Fruit fly (Drosophila melanogaster) whole organism, embryonic: ENCODE results near the gene mRpS10.

ENCODE experiments used
- CG10274 ChIP-seq: fragments of 200-800 bp; sonication (Bioruptor generic); optimal IDR thresholded peaks from 3 replicates; lab custom pipeline; 2017; ENCODE audit warnings: missing biosample characterization, mild to moderate bottlenecking, missing genetic modification characterization
- CG10366 ChIP-seq: fragments of 200-800 bp; sonication (Bioruptor generic); IDR thresholded peaks from 2 replicates; pipeline ENCODE4 v1.3.6; 2022; ENCODE audit warnings: missing biosample characterization, missing genetic modification characterization
- CG10565 ChIP-seq: fragments of 200-800 bp; sonication (Bioruptor generic); optimal IDR thresholded peaks from 3 replicates; lab custom pipeline; 2016; ENCODE audit warnings: missing biosample characterization, mild to moderate bottlenecking, missing genetic modification characterization
- CG13894 ChIP-seq: fragments of 200-800 bp; sonication (Bioruptor generic); optimal IDR thresholded peaks from 3 replicates; lab custom pipeline; 2018; ENCODE audit warnings: missing biosample characterization, mild to moderate bottlenecking, missing genetic modification characterization, moderate library complexity
- CG1602 ChIP-seq: fragments of 200-800 bp; sonication (Bioruptor generic); optimal IDR thresholded peaks from 3 replicates; lab custom pipeline; 2016; ENCODE audit warnings: missing biosample characterization, missing genetic modification characterization
- CG17385 ChIP-seq: fragments of 200-800 bp; sonication (Bioruptor generic); optimal IDR thresholded peaks from 3 replicates; lab custom pipeline; 2018; ENCODE audit warnings: missing biosample characterization, mild to moderate bottlenecking, missing genetic modification characterization
- CG17829 ChIP-seq: fragments of 200-800 bp; optimal IDR thresholded peaks from 2 replicates; lab custom pipeline; 2019; ENCODE audit warnings: missing biosample characterization, mild to moderate bottlenecking, missing genetic modification characterization, moderate library complexity
- CG1792 ChIP-seq: fragments of 200-800 bp; sonication (Bioruptor generic); optimal IDR thresholded peaks from 2 replicates; lab custom pipeline; 2016; ENCODE audit warnings: missing biosample characterization, missing genetic modification characterization
- CG18262 ChIP-seq: fragments of 200-800 bp; optimal IDR thresholded peaks from 3 replicates; lab custom pipeline; 2019; ENCODE audit warnings: missing biosample characterization, mild to moderate bottlenecking, missing genetic modification characterization, moderate library complexity
- CG2129 ChIP-seq: fragments of 200-800 bp; sonication (Bioruptor generic); IDR thresholded peaks from 2 replicates; pipeline ENCODE4 v1.3.6; 2022; ENCODE audit warnings: missing biosample characterization, missing genetic modification characterization; ENCODE audit not compliant: partially characterized antibody
- CG31388 ChIP-seq: fragments of 200-800 bp; sonication (Bioruptor generic); optimal IDR thresholded peaks from 2 replicates; lab custom pipeline; 2016; ENCODE audit warnings: missing biosample characterization, missing genetic modification characterization
- CG33557 ChIP-seq: fragments of 200-800 bp; sonication (Bioruptor generic); optimal IDR thresholded peaks from 2 replicates; lab custom pipeline; 2019; ENCODE audit warnings: missing biosample characterization, mild to moderate bottlenecking, missing genetic modification characterization, moderate library complexity
- CG34422 ChIP-seq: fragments of 200-800 bp; sonication (Bioruptor generic); IDR thresholded peaks from 3 replicates; pipeline ENCODE4 v1.3.6; 2022; ENCODE audit warnings: missing biosample characterization, missing genetic modification characterization
- CG3847 ChIP-seq: fragments of 200-800 bp; sonication (Bioruptor generic); IDR thresholded peaks from 2 replicates; pipeline ENCODE4 v1.3.6; 2022; ENCODE audit warnings: missing biosample characterization, missing genetic modification characterization
- CG6175 ChIP-seq: fragments of 200-800 bp; sonication (Bioruptor generic); IDR thresholded peaks from 3 replicates; pipeline ENCODE4 v1.3.6; 2022; ENCODE audit warnings: missing biosample characterization, missing genetic modification characterization
- CG6272 ChIP-seq: fragments of 200-800 bp; sonication (Bioruptor generic); IDR thresholded peaks from 2 replicates; pipeline ENCODE4 v1.3.6; 2022; ENCODE audit warnings: missing biosample characterization, missing genetic modification characterization
- CG6689 ChIP-seq: fragments of 200-800 bp; sonication (Bioruptor generic); IDR thresholded peaks from 2 replicates; pipeline ENCODE4 v1.3.6; 2022; ENCODE audit warnings: missing biosample characterization, missing genetic modification characterization
- CG7987 ChIP-seq: fragments of 200-800 bp; sonication (Bioruptor generic); optimal IDR thresholded peaks from 2 replicates; lab custom pipeline; 2018; ENCODE audit warnings: missing biosample characterization, mild to moderate bottlenecking, missing genetic modification characterization, moderate library complexity
- CG8359 ChIP-seq: fragments of 200-800 bp; sonication (Bioruptor generic); optimal IDR thresholded peaks from 2 replicates; lab custom pipeline; 2017; ENCODE audit warnings: missing biosample characterization, mild to moderate bottlenecking, missing genetic modification characterization, borderline replicate concordance
- CG8924 ChIP-seq: fragments of 200-800 bp; optimal IDR thresholded peaks from 3 replicates; lab custom pipeline; 2019; ENCODE audit warnings: missing biosample characterization, mild to moderate bottlenecking, missing genetic modification characterization, moderate library complexity
- CG9609 ChIP-seq: fragments of 200-800 bp; sonication (Bioruptor generic); optimal IDR thresholded peaks from 3 replicates; lab custom pipeline; 2016; ENCODE audit warnings: missing biosample characterization, missing genetic modification characterization
- CHES-1-like ChIP-seq: fragments of 200-800 bp; sonication (Bioruptor generic); optimal IDR thresholded peaks from 2 replicates; lab custom pipeline; 2016; ENCODE audit warnings: missing biosample characterization, missing genetic modification characterization
- Drgx ChIP-seq: fragments of 200-800 bp; sonication (Bioruptor generic); IDR thresholded peaks from 2 replicates; pipeline ENCODE4 v1.3.6; 2022; ENCODE audit warnings: missing biosample characterization, missing genetic modification characterization
- Fer2 ChIP-seq: fragments of 200-800 bp; sonication (Bioruptor generic); optimal IDR thresholded peaks from 2 replicates; lab custom pipeline; 2018; ENCODE audit warnings: missing biosample characterization, mild to moderate bottlenecking, missing genetic modification characterization, moderate library complexity
- HLHmδ ChIP-seq: fragments of 200-800 bp; sonication (Bioruptor generic); optimal IDR thresholded peaks from 2 replicates; lab custom pipeline; 2018; ENCODE audit warnings: missing biosample characterization, mild to moderate bottlenecking, missing genetic modification characterization, moderate library complexity
- Hmr ChIP-seq: fragments of 200-800 bp; sonication (Bioruptor generic); optimal IDR thresholded peaks from 3 replicates; lab custom pipeline; 2017; ENCODE audit warnings: mild to moderate bottlenecking, missing biosample characterization, missing genetic modification reagents, missing genetic modification characterization
- Hmx ChIP-seq: fragments of 200-800 bp; sonication (Bioruptor generic); optimal IDR thresholded peaks from 2 replicates; lab custom pipeline; 2016; ENCODE audit warnings: missing biosample characterization, missing genetic modification characterization
- PHDP ChIP-seq: fragments of 200-800 bp; sonication (Bioruptor generic); optimal IDR thresholded peaks from 3 replicates; lab custom pipeline; 2018; ENCODE audit warnings: missing biosample characterization, mild to moderate bottlenecking, missing genetic modification characterization, moderate library complexity
- Side ChIP-seq: fragments of 200-800 bp; sonication (Bioruptor generic); optimal IDR thresholded peaks from 2 replicates; lab custom pipeline; 2016; ENCODE audit warnings: missing biosample characterization, missing genetic modification characterization
- Sox100B ChIP-seq: fragments of 200-800 bp; sonication (Bioruptor generic); optimal IDR thresholded peaks from 3 replicates; lab custom pipeline; 2018; ENCODE audit warnings: missing biosample characterization, mild to moderate bottlenecking, missing genetic modification characterization
- Sox102F ChIP-seq: fragments of 200-800 bp; sonication (Bioruptor generic); optimal IDR thresholded peaks from 2 replicates; lab custom pipeline; 2018; ENCODE audit warnings: missing biosample characterization, mild to moderate bottlenecking, missing genetic modification characterization, moderate library complexity
- Xbp1 ChIP-seq: fragments of 200-800 bp; sonication (Bioruptor generic); optimal IDR thresholded peaks from 3 replicates; lab custom pipeline; 2016; ENCODE audit warnings: missing biosample characterization, mild to moderate bottlenecking, missing genetic modification characterization
- ab ChIP-seq: fragments of 200-800 bp; sonication (Bioruptor generic); optimal IDR thresholded peaks from 2 replicates; lab custom pipeline; 2016; ENCODE audit warnings: missing biosample characterization, missing genetic modification characterization
- ac ChIP-seq: fragments of 200-800 bp; sonication (Bioruptor generic); optimal IDR thresholded peaks from 3 replicates; lab custom pipeline; 2017; ENCODE audit warnings: missing biosample characterization, mild to moderate bottlenecking, missing genetic modification characterization
- dan ChIP-seq: fragments of 200-800 bp; sonication (Bioruptor generic); IDR thresholded peaks from 2 replicates; pipeline ENCODE4 v1.3.6; 2022; ENCODE audit warnings: missing biosample characterization, missing genetic modification characterization
- dati ChIP-seq: fragments of 200-800 bp; sonication (Bioruptor generic); IDR thresholded peaks from 2 replicates; pipeline ENCODE4 v1.3.6; 2022; ENCODE audit warnings: missing biosample characterization, missing genetic modification characterization
- eyg ChIP-seq: fragments of 200-800 bp; sonication (Bioruptor generic); optimal IDR thresholded peaks from 3 replicates; lab custom pipeline; 2016; ENCODE audit warnings: missing biosample characterization, missing genetic modification characterization
- gem ChIP-seq: fragments of 200-800 bp; sonication (Bioruptor generic); optimal IDR thresholded peaks from 2 replicates; lab custom pipeline; 2019; ENCODE audit warnings: missing biosample characterization, mild to moderate bottlenecking, missing genetic modification characterization, moderate library complexity
- hb ChIP-seq: fragments of 200-800 bp; sonication (Bioruptor generic); IDR thresholded peaks from 3 replicates; pipeline ENCODE4 v1.3.6; 2022; ENCODE audit warnings: missing biosample characterization, missing genetic modification characterization; ENCODE audit not compliant: partially characterized antibody
- klu ChIP-seq: fragments of 200-800 bp; sonication (Bioruptor generic); IDR thresholded peaks from 2 replicates; pipeline ENCODE4 v1.3.6; 2022; ENCODE audit warnings: missing biosample characterization, missing genetic modification characterization
- lbe ChIP-seq: fragments of 200-800 bp; sonication (Bioruptor generic); optimal IDR thresholded peaks from 2 replicates; lab custom pipeline; 2016; ENCODE audit warnings: missing biosample characterization, mild to moderate bottlenecking, missing genetic modification characterization
- pzg ChIP-seq: fragments of 200-800 bp; sonication (Bioruptor generic); optimal IDR thresholded peaks from 3 replicates; lab custom pipeline; 2018; ENCODE audit warnings: missing biosample characterization, mild to moderate bottlenecking, missing genetic modification characterization, moderate library complexity
- scrt ChIP-seq: fragments of 200-800 bp; sonication (Bioruptor generic); optimal IDR thresholded peaks from 2 replicates; lab custom pipeline; 2018; ENCODE audit warnings: missing biosample characterization, mild to moderate bottlenecking, missing genetic modification characterization, moderate library complexity
- sisA ChIP-seq: fragments of 200-800 bp; sonication (Bioruptor generic); IDR thresholded peaks from 2 replicates; pipeline ENCODE4 v1.3.6; 2022; ENCODE audit warnings: missing biosample characterization, missing genetic modification characterization
- sna ChIP-seq: fragments of 200-800 bp; sonication (Bioruptor generic); IDR thresholded peaks from 2 replicates; pipeline ENCODE4 v1.3.6; 2022; ENCODE audit warnings: missing biosample characterization, missing genetic modification characterization; ENCODE audit not compliant: partially characterized antibody
- sob ChIP-seq: fragments of 200-800 bp; sonication (Bioruptor generic); IDR thresholded peaks from 2 replicates; pipeline ENCODE4 v1.3.6; 2022; ENCODE audit warnings: missing biosample characterization, missing genetic modification characterization
- tap ChIP-seq: fragments of 200-800 bp; optimal IDR thresholded peaks from 3 replicates; lab custom pipeline; 2019; ENCODE audit warnings: missing biosample characterization, mild to moderate bottlenecking, missing genetic modification characterization, moderate library complexity
- tll ChIP-seq, 2 experiments: fragments of 200-800 bp in 1 of 2; fragments of >200 bp in 1 of 2; sonication (Bioruptor generic) in 1 of 2; optimal IDR thresholded peaks; 2 replicates each; lab custom pipeline; 2017 to 2019; ENCODE audit warnings: missing biosample characterization in 2 of 2, missing genetic modification characterization in 2 of 2, mild to moderate bottlenecking in 1 of 2, moderate library complexity in 1 of 2

mRpS10 gene

dm6 chr3R:15218824-15219576 lies 10.5 kb upstream of the mRpS10 start, which contains the start of the genes SIDL and CG12241 (continued):
- peak; percentile 14 for TF ChIP-seq CHES-1-like (GFP tag; lab: Kevin White, UChicago)
- peak; percentile 62 for TF ChIP-seq Fer2 (tag; lab: Kevin White, UChicago)
- TF ChIP-seq Hmx (GFP tag; lab: Kevin White, UChicago): no peak
- TF ChIP-seq CG3847 (GFP tag; lab: Robert Waterston, UW): peak; percentile 52; the same call in 1 of the 2 replicates
- TF ChIP-seq Sox102F (GFP tag; lab: Kevin White, UChicago): no peak
- TF ChIP-seq CG9609 (GFP tag; lab: Kevin White, UChicago): peak; percentile 24
- TF ChIP-seq CG13894 (tag; lab: Kevin White, UChicago): no peak
- TF ChIP-seq Sox100B (GFP tag; lab: Kevin White, UChicago): no peak
- TF ChIP-seq CG18262 (tag; lab: Kevin White, UChicago): peak; percentile 90
- peak; percentile 91 for TF ChIP-seq sisA
- TF ChIP-seq CG6175 (GFP tag; lab: Robert Waterston, UW): peak; percentile 85
- peak; percentile 77 for TF ChIP-seq Side (GFP tag; lab: Kevin White, UChicago)
- peak; percentile 62 for TF ChIP-seq CG31388 (GFP tag; lab: Kevin White, UChicago)
- no peak for TF ChIP-seq CG8359
- peak; percentile 96 for TF ChIP-seq CG6689 (GFP tag; lab: Robert Waterston, UW)
- no peak for TF ChIP-seq CG17385 (GFP tag; lab: Kevin White, UChicago)
- TF ChIP-seq CG10366 (GFP tag; lab: Robert Waterston, UW): peak; percentile 24; the same call in 1 of the 2 replicates
- TF ChIP-seq dati: peak; percentile 72
- TF ChIP-seq CG2129 (GFP tag; lab: Robert Waterston, UW): no peak
- peak; percentile 90 for TF ChIP-seq scrt (GFP tag; lab: Kevin White, UChicago)
- TF ChIP-seq ac (GFP tag; lab: Kevin White, UChicago): no peak
- TF ChIP-seq PHDP (tag; lab: Kevin White, UChicago): peak; percentile 50
- peak; percentile 45 for TF ChIP-seq CG1602 (GFP tag; lab: Kevin White, UChicago)
- TF ChIP-seq sob (GFP tag; lab: Robert Waterston, UW): peak; percentile 93
- peak; percentile 79 for TF ChIP-seq CG8924 (tag; lab: Kevin White, UChicago)
- TF ChIP-seq Hmr: no peak
- TF ChIP-seq pzg (GFP tag; lab: Kevin White, UChicago): peak; percentile 34
- TF ChIP-seq sna (GFP tag; lab: Robert Waterston, UW): 0 out of 2 replicates have a peak, but pooled peaks have one; percentile 29
- TF ChIP-seq eyg (GFP tag; lab: Kevin White, UChicago): peak; percentile 51
- peak; percentile 16 for TF ChIP-seq CG10565 (GFP tag; lab: Kevin White, UChicago)
- TF ChIP-seq lbe (GFP tag; lab: Kevin White, UChicago): peak; percentile 79
- TF ChIP-seq Xbp1 (GFP tag; lab: Kevin White, UChicago): peak; percentile 54
- peak; percentile 71 for TF ChIP-seq CG1792 (GFP tag; lab: Kevin White, UChicago)
- no peak for TF ChIP-seq tll (GFP tag; optimal IDR thresholded peaks at IDR 0.05; lab: Kevin White, UChicago)
- no peak for TF ChIP-seq gem (tag; lab: Kevin White, UChicago)
- TF ChIP-seq Drgx (GFP tag; lab: Robert Waterston, UW): peak; percentile 96
- TF ChIP-seq CG7987 (GFP tag; lab: Kevin White, UChicago): no peak
- TF ChIP-seq CG6272 (GFP tag; lab: Robert Waterston, UW): peak; percentile 93
- TF ChIP-seq CG33557 (GFP tag; lab: Kevin White, UChicago): peak; percentile 4
- TF ChIP-seq klu: peak; percentile 89
- no peak for TF ChIP-seq tap (tag; lab: Kevin White, UChicago)
- no peak for TF ChIP-seq HLHmδ (GFP tag; lab: Kevin White, UChicago)
- no peak for TF ChIP-seq ab (GFP tag; lab: Kevin White, UChicago)
- peak; percentile 96 for TF ChIP-seq CG34422 (GFP tag; lab: Robert Waterston, UW)
- TF ChIP-seq CG10274 (GFP tag; lab: Kevin White, UChicago): peak; percentile 41
- peak; percentile 50; the same call in 1 of the 2 replicates for TF ChIP-seq dan (GFP tag; lab: Robert Waterston, UW)
- no peak for TF ChIP-seq hb (GFP tag; lab: Robert Waterston, UW)
- peak; percentile 86 for TF ChIP-seq CG17829 (tag; lab: Kevin White, UChicago)
